Worm (Caenorhabditis elegans): ENCODE results near the gene F48E8.8.

The F48E8.8 gene

DNA sequence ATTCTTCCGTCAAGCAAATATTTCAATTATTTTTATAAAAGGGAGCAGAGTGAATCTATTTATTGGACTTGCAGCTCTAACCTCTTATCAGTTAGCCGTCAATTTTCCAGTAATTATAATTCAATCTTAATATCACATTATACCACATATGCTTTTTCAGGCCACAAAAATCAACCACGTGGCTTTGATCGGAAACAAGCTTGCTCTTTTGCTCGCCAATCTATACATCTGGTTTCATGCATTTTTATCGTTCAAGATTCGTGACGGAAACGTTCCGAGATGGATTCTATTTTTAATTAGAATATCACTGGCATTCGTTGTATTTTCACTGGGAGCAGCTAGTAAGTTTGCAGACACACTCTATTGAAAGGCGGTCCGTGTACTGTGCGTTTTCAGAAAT, 42.6 kb downstream of the F48E8.8 start:
- TF ChIP-seq syd-9 (tag; optimal IDR thresholded peaks at IDR 0.05) (no peak), ceh-18 (tag; optimal IDR thresholded peaks at IDR 0.05) (no peak), rnt-1 (tag; optimal IDR thresholded peaks at IDR 0.05) (no peak), ceh-6 (GFP tag; optimal IDR thresholded peaks at IDR 0.05) (no peak), ceh-9 (tag; optimal IDR thresholded peaks at IDR 0.05) (no peak), unc-55 (GFP tag; optimal IDR thresholded peaks at IDR 0.05) (no peak), fkh-6 (tag; optimal IDR thresholded peaks at IDR 0.05) (no peak), K02D7.2 (tag; optimal IDR thresholded peaks at IDR 0.05) (no peak), fkh-10 (GFP tag; optimal IDR thresholded peaks at IDR 0.05) (no peak), zip-5 (tag; optimal IDR thresholded peaks at IDR 0.05) (no peak), ceh-30 (tag; optimal IDR thresholded peaks at IDR 0.05) (no peak), elt-2 (tag; optimal IDR thresholded peaks at IDR 0.05) (no peak), fax-1 (tag; optimal IDR thresholded peaks at IDR 0.05) (no peak), unc-3 (GFP tag; conservative IDR thresholded peaks at IDR 0.05) (no peak), unc-3 (tag; optimal IDR thresholded peaks at IDR 0.05) (no peak), ceh-45 (GFP tag; IDR thresholded peaks at IDR 0.05) (no peak), K09A11.1 (tag; optimal IDR thresholded peaks at IDR 0.05; ENCODE audit: insufficient read depth) (no peak), pqm-1 (tag; optimal IDR thresholded peaks at IDR 0.05) (no peak)

DNA sequence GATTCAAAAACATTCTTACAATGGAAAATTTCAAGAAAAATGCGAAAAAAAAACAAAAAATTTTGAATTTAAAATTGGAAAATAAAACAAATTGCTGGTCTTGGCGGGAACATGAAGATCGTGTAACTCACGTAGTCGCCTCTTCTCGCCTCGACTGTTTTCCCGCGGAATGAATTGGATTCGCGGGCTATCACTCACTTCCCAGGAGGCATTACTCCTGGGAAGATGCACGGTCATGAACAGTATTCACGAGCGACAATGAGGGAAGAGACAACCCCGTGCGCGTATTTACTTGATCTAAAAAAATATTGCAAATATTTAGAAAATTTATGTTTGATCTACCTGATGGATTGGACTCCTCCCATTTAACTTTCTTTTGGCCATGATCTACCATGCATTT, 43.3 kb downstream of the F48E8.8 start:
- no peak for TF ChIP-seq syd-9 (tag; optimal IDR thresholded peaks at IDR 0.05)
- TF ChIP-seq mec-3 (tag; optimal IDR thresholded peaks at IDR 0.05; ENCODE audit: borderline replicate concordance): no peak
- TF ChIP-seq hlh-6 (tag; optimal IDR thresholded peaks at IDR 0.05): no peak
- TF ChIP-seq elt-2 (tag; optimal IDR thresholded peaks at IDR 0.05): no peak
- TF ChIP-seq unc-3 (GFP tag; conservative IDR thresholded peaks at IDR 0.05): no peak
- TF ChIP-seq unc-3 (tag; optimal IDR thresholded peaks at IDR 0.05): no peak
- no peak for TF ChIP-seq tbx-2 (tag; optimal IDR thresholded peaks at IDR 0.05)
- no peak for TF ChIP-seq T23F11.4 (GFP tag; optimal IDR thresholded peaks at IDR 0.05)
- TF ChIP-seq eyg-1 (tag; optimal IDR thresholded peaks at IDR 0.05): no peak
- no peak for TF ChIP-seq ceh-48 (tag; optimal IDR thresholded peaks at IDR 0.05)
- TF ChIP-seq hlh-8 (tag; optimal IDR thresholded peaks at IDR 0.05): no peak
- TF ChIP-seq K09A11.1 (tag; optimal IDR thresholded peaks at IDR 0.05; ENCODE audit: insufficient read depth): no peak
- TF ChIP-seq sox-2 (GFP tag; IDR thresholded peaks at IDR 0.05): no peak
- TF ChIP-seq gmeb-2 (tag; optimal IDR thresholded peaks at IDR 0.05): no peak
- no peak for TF ChIP-seq C08G9.2 (tag; optimal IDR thresholded peaks at IDR 0.05)
- no peak for TF ChIP-seq ztf-16 (tag; optimal IDR thresholded peaks at IDR 0.05)
- TF ChIP-seq elt-4 (tag; optimal IDR thresholded peaks at IDR 0.05): no peak
- no peak for TF ChIP-seq hlh-13 (GFP tag; optimal IDR thresholded peaks at IDR 0.05)
- no peak for TF ChIP-seq K02D7.2 (tag; optimal IDR thresholded peaks at IDR 0.05)

DNA sequence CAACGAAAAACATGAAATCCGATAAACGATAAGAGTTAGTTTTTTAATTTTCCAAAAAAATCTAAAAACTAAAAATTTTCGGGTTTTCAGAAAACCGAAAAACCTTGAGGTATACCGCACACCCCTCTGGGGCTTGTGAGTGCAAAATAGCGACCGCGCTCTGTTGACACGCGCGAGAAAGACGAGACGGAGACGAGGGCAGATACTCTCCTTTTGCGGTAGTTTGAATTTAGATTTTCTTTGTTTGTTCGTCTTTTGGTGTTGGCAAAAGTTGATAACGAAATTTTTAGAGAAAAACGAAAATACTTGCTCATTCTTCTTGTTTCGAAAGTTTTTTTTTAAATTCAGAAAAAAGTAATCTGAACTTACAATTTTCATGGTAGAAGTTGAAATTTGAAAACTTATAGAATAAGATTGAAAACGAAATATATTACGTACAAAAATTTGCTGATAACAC, 44.0 kb downstream of the F48E8.8 start, which contains the start of the genes W03A5.2 and Y32H12A.8:
Gene W03A5.2, plus strand, starts transcription at position 407 of the 457 bp plus-strand sequence.
Gene Y32H12A.8, minus strand, starts transcription at position 410 of the 457 bp plus-strand sequence.
- no peak for TF ChIP-seq dmd-4 (tag; optimal IDR thresholded peaks at IDR 0.05; ENCODE audit: borderline replicate concordance)
- TF ChIP-seq nfya-1 (tag; optimal IDR thresholded peaks at IDR 0.05): peak; percentile 41

DNA sequence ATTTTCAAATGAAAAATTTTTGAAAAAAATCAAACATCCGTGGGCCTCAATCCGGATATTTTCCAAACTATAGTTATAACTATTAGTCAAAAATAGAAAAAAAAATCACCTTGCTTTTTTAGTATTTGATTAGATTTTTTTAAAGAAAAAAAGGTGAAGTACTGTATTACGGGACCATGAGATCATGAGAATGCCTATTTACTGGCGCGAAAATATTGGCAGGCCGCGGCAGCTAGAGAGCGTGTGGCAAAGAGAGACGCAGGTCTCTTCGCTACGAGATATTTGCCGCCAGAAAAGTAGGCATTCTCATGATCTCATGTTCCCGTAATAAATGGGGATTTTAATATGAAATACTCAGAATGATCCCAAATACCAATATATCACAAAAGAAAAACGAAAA, 44.6 kb downstream of the F48E8.8 start:
- TF ChIP-seq pha-2 (tag; optimal IDR thresholded peaks at IDR 0.05): no peak
- TF ChIP-seq ahr-1 (tag; optimal IDR thresholded peaks at IDR 0.05): no peak
- TF ChIP-seq ama-1 (optimal IDR thresholded peaks at IDR 0.05): no peak
- no peak for TF ChIP-seq che-1 (tag; optimal IDR thresholded peaks at IDR 0.05)
- no peak for TF ChIP-seq sdc-2 (tag; optimal IDR thresholded peaks at IDR 0.05)
- no peak for TF ChIP-seq unc-42 (tag; optimal IDR thresholded peaks at IDR 0.05)
- no peak for TF ChIP-seq hlh-15 (tag; optimal IDR thresholded peaks at IDR 0.05)
- TF ChIP-seq ceh-31 (tag; optimal IDR thresholded peaks at IDR 0.05): no peak
- no peak for TF ChIP-seq hlh-6 (tag; optimal IDR thresholded peaks at IDR 0.05)
- TF ChIP-seq ceh-2 (tag; optimal IDR thresholded peaks at IDR 0.05): no peak
- no peak for TF ChIP-seq ceh-9 (tag; optimal IDR thresholded peaks at IDR 0.05)
- TF ChIP-seq pqm-1 (tag; optimal IDR thresholded peaks at IDR 0.05): no peak
- no peak for TF ChIP-seq K02D7.2 (tag; optimal IDR thresholded peaks at IDR 0.05)
- no peak for TF ChIP-seq F13H6.1 (tag; optimal IDR thresholded peaks at IDR 0.05)
- no peak for TF ChIP-seq nhr-232 (tag; optimal IDR thresholded peaks at IDR 0.05)
- TF ChIP-seq tbx-7 (tag; optimal IDR thresholded peaks at IDR 0.05): no peak
- TF ChIP-seq Y22D7AL.16 (tag; optimal IDR thresholded peaks at IDR 0.05): no peak
- TF ChIP-seq ceh-24 (tag; optimal IDR thresholded peaks at IDR 0.05): no peak
- TF ChIP-seq T23F11.4 (GFP tag; optimal IDR thresholded peaks at IDR 0.05): no peak
- TF ChIP-seq mec-3 (tag; optimal IDR thresholded peaks at IDR 0.05; ENCODE audit: borderline replicate concordance): no peak

Measured in whole organism, late embryonic.